Fruit fly (Drosophila melanogaster) whole organism, pupa: ENCODE data around the gene CG13728.
A peak's percentile ranks its signal among the peaks of the same experiment; 100 is the strongest.

Source experiments
- CG10348 ChIP-seq: fragments of 200-800 bp; sonication (Bioruptor generic); IDR thresholded peaks from 2 replicates; pipeline ENCODE4 v1.3.6; 2022; ENCODE audit warnings: missing biosample characterization, missing genetic modification characterization
- CG12605 ChIP-seq: fragments of 200-800 bp; sonication (Bioruptor generic); IDR thresholded peaks from 2 replicates; pipeline ENCODE4 v1.3.6; 2022; ENCODE audit warnings: missing biosample characterization, missing genetic modification characterization
- CG13204 ChIP-seq: fragments of 200-800 bp; sonication (Bioruptor generic); optimal IDR thresholded peaks from 2 replicates; lab custom pipeline; 2018; ENCODE audit warnings: missing biosample characterization, mild to moderate bottlenecking, missing genetic modification characterization, moderate library complexity
- CG14655 ChIP-seq: fragments of 200-800 bp; sonication (Bioruptor generic); optimal IDR thresholded peaks from 3 replicates; lab custom pipeline; 2017; ENCODE audit warnings: mild to moderate bottlenecking, missing biosample characterization, missing genetic modification reagents, missing genetic modification characterization
- CG15710 ChIP-seq: fragments of 200-800 bp; sonication (Bioruptor generic); optimal IDR thresholded peaks from 2 replicates; lab custom pipeline; 2018; ENCODE audit warnings: missing biosample characterization, mild to moderate bottlenecking, missing genetic modification characterization, moderate library complexity
- CG17806 ChIP-seq: fragments of 200-800 bp; sonication (Bioruptor generic); optimal IDR thresholded peaks from 2 replicates; lab custom pipeline; 2018; ENCODE audit warnings: missing biosample characterization, mild to moderate bottlenecking, missing genetic modification characterization, moderate library complexity
- CG32121 ChIP-seq: fragments of 200-800 bp; sonication (Bioruptor generic); IDR thresholded peaks from 2 replicates; pipeline ENCODE4 v1.3.6; 2022; ENCODE audit warnings: missing biosample characterization, missing genetic modification characterization
- CG34367 ChIP-seq: fragments of 200-800 bp; sonication (Bioruptor generic); optimal IDR thresholded peaks from 2 replicates; lab custom pipeline; 2018; ENCODE audit warnings: missing biosample characterization, mild to moderate bottlenecking, missing genetic modification characterization
- CG4496 ChIP-seq: fragments of 200-800 bp; sonication (Bioruptor generic); IDR thresholded peaks from 3 replicates; pipeline ENCODE4 v1.3.6; 2022; ENCODE audit warnings: missing biosample characterization, missing genetic modification characterization
- CG8159 ChIP-seq: fragments of 200-800 bp; sonication (Bioruptor generic); optimal IDR thresholded peaks from 3 replicates; lab custom pipeline; 2018; ENCODE audit warnings: missing biosample characterization, mild to moderate bottlenecking, missing genetic modification characterization, moderate library complexity
- CG8301 ChIP-seq: fragments of 200-800 bp; sonication (Bioruptor generic); optimal IDR thresholded peaks from 2 replicates; lab custom pipeline; 2018; ENCODE audit warnings: missing biosample characterization, mild to moderate bottlenecking, missing genetic modification characterization
- CG9948 ChIP-seq: fragments of 200-800 bp; sonication (Bioruptor generic); optimal IDR thresholded peaks from 2 replicates; lab custom pipeline; 2018; ENCODE audit warnings: missing biosample characterization, mild to moderate bottlenecking, missing genetic modification characterization, moderate library complexity
- D1 ChIP-seq: fragments of 200-800 bp; sonication (Bioruptor generic); optimal IDR thresholded peaks from 2 replicates; lab custom pipeline; 2018; ENCODE audit warnings: missing biosample characterization, mild to moderate bottlenecking, missing genetic modification characterization, moderate library complexity
- EcR ChIP-seq: fragments of 200-800 bp; sonication (Bioruptor generic); optimal IDR thresholded peaks from 3 replicates; lab custom pipeline; 2019; ENCODE audit warnings: missing biosample characterization, missing genetic modification characterization, mild to moderate bottlenecking, moderate library complexity, missing genetic modification reagents
- Ets98B ChIP-seq: fragments of 200-800 bp; sonication (Bioruptor generic); IDR thresholded peaks from 2 replicates; pipeline ENCODE4 v1.3.6; 2022; ENCODE audit warnings: missing biosample characterization, missing genetic modification characterization
- Pif1A ChIP-seq: fragments of 200-800 bp; sonication (Bioruptor generic); optimal IDR thresholded peaks from 3 replicates; lab custom pipeline; 2016; ENCODE audit warnings: missing biosample characterization, missing genetic modification characterization
- Pif1B ChIP-seq: fragments of 200-800 bp; sonication (Bioruptor generic); optimal IDR thresholded peaks from 3 replicates; lab custom pipeline; 2016; ENCODE audit warnings: missing biosample characterization, missing genetic modification characterization
- Snoo ChIP-seq: fragments of 200-800 bp; sonication (Bioruptor generic); optimal IDR thresholded peaks from 3 replicates; lab custom pipeline; 2017; ENCODE audit warnings: missing biosample characterization, mild to moderate bottlenecking, missing genetic modification characterization, inconsistent platforms
- fd96Ca ChIP-seq: fragments of 200-800 bp; sonication (Bioruptor generic); IDR thresholded peaks from 3 replicates; pipeline ENCODE4 v1.3.6; 2022; ENCODE audit warnings: missing biosample characterization, missing genetic modification characterization
- gl ChIP-seq: fragments of 200-800 bp; sonication (Bioruptor generic); optimal IDR thresholded peaks from 2 replicates; lab custom pipeline; 2018; ENCODE audit warnings: missing biosample characterization, mild to moderate bottlenecking, missing genetic modification characterization
- rn ChIP-seq: fragments of 200-800 bp; sonication (Bioruptor generic); IDR thresholded peaks from 2 replicates; pipeline ENCODE4 v1.3.6; 2022; ENCODE audit warnings: missing biosample characterization, missing genetic modification characterization

CG13728 gene

DNA sequence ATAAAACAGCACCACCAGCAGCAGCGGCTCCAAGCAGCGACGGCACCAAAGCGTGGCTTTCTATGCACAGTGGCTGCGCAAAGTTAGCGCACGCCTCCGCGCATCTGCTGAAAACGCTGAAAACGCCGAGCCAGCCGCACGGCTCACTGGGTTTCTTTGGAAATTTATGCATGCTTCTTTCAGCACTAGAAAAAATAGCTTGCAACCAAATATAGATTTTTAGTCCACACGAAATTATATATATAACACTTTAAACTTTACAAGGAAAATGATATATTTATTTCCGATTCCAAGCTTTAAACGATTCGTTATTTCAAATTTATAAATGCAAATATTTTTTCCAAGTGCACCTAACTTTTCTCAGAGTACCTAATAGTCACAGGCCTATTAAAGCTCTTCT, 22.1 kb upstream of the CG13728 start:
- TF ChIP-seq CG12605 (GFP tag; lab: Robert Waterston, UW) (no peak), fd96Ca (GFP tag; lab: Robert Waterston, UW) (no peak), Pif1B (GFP tag; lab: Kevin White, UChicago) (peak; percentile 3), EcR (no peak), CG10348 (GFP tag; lab: Robert Waterston, UW) (no peak), CG15710 (tag; lab: Kevin White, UChicago) (no peak), CG34367 (tag; lab: Kevin White, UChicago) (no peak), Ets98B (GFP tag; lab: Robert Waterston, UW) (no peak), CG13204 (GFP tag; lab: Kevin White, UChicago) (no peak), CG17806 (tag; lab: Kevin White, UChicago) (no peak), gl (tag; lab: Kevin White, UChicago) (no peak), CG4496 (peak; percentile 83), CG14655 (GFP tag; lab: Kevin White, UChicago) (peak; percentile 76), Pif1A (GFP tag; lab: Kevin White, UChicago) (peak; percentile 11), rn (no peak), Snoo (tag; lab: Kevin White, UChicago) (no peak), CG32121 (no peak), D1 (tag; lab: Kevin White, UChicago) (no peak), CG9948 (tag; lab: Kevin White, UChicago) (no peak), CG8301 (peak; percentile 68), CG8159 (tag; lab: Kevin White, UChicago) (no peak)

DNA sequence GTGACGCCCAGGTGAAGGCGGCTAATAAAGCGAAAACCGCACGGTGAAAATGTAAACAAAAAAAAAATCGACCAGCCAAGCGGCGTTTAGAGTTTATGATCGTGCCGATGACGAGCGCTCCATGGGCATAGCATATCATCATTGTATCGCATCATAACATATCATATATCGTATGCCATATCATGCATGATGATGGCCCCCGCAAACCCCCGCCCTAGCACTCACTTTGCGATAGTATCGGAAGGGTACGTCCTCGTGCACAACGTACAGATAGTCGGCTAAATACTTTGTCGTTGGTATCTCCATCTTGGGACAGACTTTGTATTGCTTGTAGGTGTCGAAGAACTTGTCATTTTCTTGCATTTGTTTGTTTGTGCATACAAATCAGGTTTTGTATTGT, 20.7 kb upstream of the CG13728 start:
- no peak for TF ChIP-seq CG34367 (tag; lab: Kevin White, UChicago)
- 0 out of 3 replicates have a peak, but pooled peaks have one; percentile 21 for TF ChIP-seq CG4496

DNA sequence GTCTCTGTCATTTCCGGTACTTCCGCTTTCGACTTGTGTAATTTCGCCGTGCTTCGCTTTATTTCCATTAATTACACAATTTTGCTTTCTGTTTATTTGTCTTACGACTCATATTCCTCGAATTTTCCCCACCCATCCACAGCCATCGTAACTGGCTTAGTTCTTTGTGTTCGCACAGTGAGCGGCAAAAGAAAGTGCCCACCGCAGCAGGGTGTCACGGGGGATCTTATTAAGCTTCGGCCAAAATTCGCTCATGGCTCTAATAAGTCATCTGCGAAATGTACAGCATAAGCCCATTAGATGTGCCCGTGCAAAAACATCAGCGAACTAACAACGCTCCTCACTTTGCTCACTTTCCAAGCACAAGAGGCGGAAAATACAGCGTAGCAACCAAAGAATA, 19.9 kb upstream of the CG13728 start:
- TF ChIP-seq CG14655 (GFP tag; lab: Kevin White, UChicago) (no peak), CG9948 (tag; lab: Kevin White, UChicago) (no peak)

DNA sequence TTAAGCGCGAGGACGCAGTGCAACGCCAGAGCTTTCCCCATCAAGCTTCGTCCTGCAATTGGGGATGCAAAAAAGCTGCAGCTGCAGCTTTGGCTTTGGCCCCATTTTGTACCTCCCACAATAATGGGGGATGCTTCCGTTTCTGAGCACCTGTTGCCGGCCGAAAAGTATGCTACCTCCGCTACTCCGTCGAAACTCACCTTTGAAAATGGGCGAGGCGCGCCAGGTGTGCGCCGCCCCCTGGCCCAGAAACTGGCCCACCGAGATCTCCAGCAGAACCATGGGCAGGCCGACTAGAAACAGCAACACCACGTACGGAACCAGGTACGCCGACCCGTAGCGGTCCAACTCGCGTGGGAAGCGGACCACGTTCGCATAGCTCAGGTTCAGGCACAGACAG, 18.9 kb upstream of the CG13728 start:
- TF ChIP-seq CG14655 (GFP tag; lab: Kevin White, UChicago) (no peak), CG9948 (tag; lab: Kevin White, UChicago) (no peak), EcR (no peak), CG34367 (tag; lab: Kevin White, UChicago) (no peak), D1 (tag; lab: Kevin White, UChicago) (no peak), Pif1B (GFP tag; lab: Kevin White, UChicago) (no peak), CG8301 (no peak), CG12605 (GFP tag; lab: Robert Waterston, UW) (peak; percentile 77), CG4496 (0 out of 3 replicates have a peak, but pooled peaks have one; percentile 39), CG13204 (GFP tag; lab: Kevin White, UChicago) (no peak), CG8159 (tag; lab: Kevin White, UChicago) (no peak)

DNA sequence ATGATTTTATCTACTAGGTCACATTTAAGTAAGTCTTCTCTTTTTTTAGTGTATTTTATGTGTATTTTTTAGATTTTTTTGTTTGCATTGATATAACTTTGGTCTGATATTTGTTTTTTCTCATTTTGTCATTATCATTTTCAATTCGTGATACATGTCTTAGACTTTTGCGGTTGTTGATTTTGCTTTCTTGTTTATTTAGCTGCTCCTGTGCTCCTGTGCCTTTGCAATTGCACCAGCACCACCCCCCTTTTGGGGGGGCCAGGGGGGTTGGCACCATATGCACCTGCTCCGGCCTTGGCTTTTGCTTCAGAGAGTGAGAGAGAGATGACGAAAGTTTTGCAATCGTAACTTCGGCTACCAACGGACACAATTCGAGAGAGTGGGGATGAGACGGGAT, 18.4 kb upstream of the CG13728 start:
- TF ChIP-seq CG34367 (tag; lab: Kevin White, UChicago) (no peak), EcR (no peak), CG13204 (GFP tag; lab: Kevin White, UChicago) (no peak), Pif1A (GFP tag; lab: Kevin White, UChicago) (no peak), rn (no peak), CG12605 (GFP tag; lab: Robert Waterston, UW) (no peak), Snoo (tag; lab: Kevin White, UChicago) (no peak), CG15710 (tag; lab: Kevin White, UChicago) (no peak), CG14655 (GFP tag; lab: Kevin White, UChicago) (no peak), CG8159 (tag; lab: Kevin White, UChicago) (no peak), Pif1B (GFP tag; lab: Kevin White, UChicago) (no peak), D1 (tag; lab: Kevin White, UChicago) (no peak), CG9948 (tag; lab: Kevin White, UChicago) (no peak), Ets98B (GFP tag; lab: Robert Waterston, UW) (no peak)

DNA sequence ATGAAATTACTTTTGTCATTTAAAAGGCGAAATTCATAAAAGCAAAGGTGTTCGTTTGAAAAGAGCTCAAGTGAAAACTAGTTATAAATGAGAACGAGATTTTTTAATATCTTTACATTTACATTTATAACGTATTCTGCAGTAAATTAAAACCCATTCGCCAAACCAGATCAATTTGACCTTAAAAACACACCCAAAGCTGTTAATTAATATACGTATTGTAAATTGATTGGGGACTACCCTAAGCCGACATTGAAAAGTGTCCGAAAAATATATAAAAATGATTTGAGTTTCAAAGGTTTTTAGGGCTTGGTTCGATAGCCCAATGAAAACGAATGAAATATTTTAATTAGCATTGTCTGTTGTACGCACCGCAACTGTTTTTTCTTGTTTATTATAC, 16.5 kb upstream of the CG13728 start:
- TF ChIP-seq CG10348 (GFP tag; lab: Robert Waterston, UW) (no peak), CG9948 (tag; lab: Kevin White, UChicago) (no peak), fd96Ca (GFP tag; lab: Robert Waterston, UW) (no peak), CG15710 (tag; lab: Kevin White, UChicago) (no peak), D1 (tag; lab: Kevin White, UChicago) (no peak), CG13204 (GFP tag; lab: Kevin White, UChicago) (no peak), Ets98B (GFP tag; lab: Robert Waterston, UW) (no peak), Snoo (tag; lab: Kevin White, UChicago) (no peak), EcR (no peak), CG34367 (tag; lab: Kevin White, UChicago) (no peak), rn (no peak), CG14655 (GFP tag; lab: Kevin White, UChicago) (no peak), Pif1B (GFP tag; lab: Kevin White, UChicago) (no peak)
